Fruit fly (Drosophila melanogaster) whole organism, pupa: Measurements from ENCODE around the gene CG14260.

Experiments used
- CG14655 ChIP-seq: fragments of 200-800 bp; sonication (Bioruptor generic); optimal IDR thresholded peaks from 3 replicates; lab custom pipeline; 2017; ENCODE audit warnings: mild to moderate bottlenecking, missing biosample characterization, missing genetic modification reagents, missing genetic modification characterization
- CG9948 ChIP-seq: fragments of 200-800 bp; sonication (Bioruptor generic); optimal IDR thresholded peaks from 2 replicates; lab custom pipeline; 2018; ENCODE audit warnings: missing biosample characterization, mild to moderate bottlenecking, missing genetic modification characterization, moderate library complexity
- EcR ChIP-seq: fragments of 200-800 bp; sonication (Bioruptor generic); optimal IDR thresholded peaks from 3 replicates; lab custom pipeline; 2019; ENCODE audit warnings: missing biosample characterization, missing genetic modification characterization, mild to moderate bottlenecking, moderate library complexity, missing genetic modification reagents
- fd96Ca ChIP-seq: fragments of 200-800 bp; sonication (Bioruptor generic); IDR thresholded peaks from 3 replicates; pipeline ENCODE4 v1.3.6; 2022; ENCODE audit warnings: missing biosample characterization, missing genetic modification characterization
- gl ChIP-seq: fragments of 200-800 bp; sonication (Bioruptor generic); optimal IDR thresholded peaks from 2 replicates; lab custom pipeline; 2018; ENCODE audit warnings: missing biosample characterization, mild to moderate bottlenecking, missing genetic modification characterization
- rn ChIP-seq: fragments of 200-800 bp; sonication (Bioruptor generic); IDR thresholded peaks from 2 replicates; pipeline ENCODE4 v1.3.6; 2022; ENCODE audit warnings: missing biosample characterization, missing genetic modification characterization

dm6 chr3R:27233398-27233797 lies 31.9 kb upstream of the CG14260 start, which contains the start of gene CG31068:
- TF ChIP-seq EcR (GFP tag; lab: Kevin White, UChicago) (no peak), gl (tag; lab: Kevin White, UChicago) (no peak), fd96Ca (GFP tag; lab: Robert Waterston, UW) (no peak), CG14655 (GFP tag; lab: Kevin White, UChicago) (no peak), CG9948 (tag; lab: Kevin White, UChicago) (no peak), rn (GFP tag; lab: Robert Waterston, UW) (no peak)
